Worm (Caenorhabditis elegans): ENCODE results near the gene ins-6.

Gene ins-6

ce11 chrII:6049546-6049945 is 49.3 kb downstream of the ins-6 start:
- TF ChIP-seq ceh-83 (GFP tag; optimal IDR thresholded peaks at IDR 0.05): no peak

- TF ChIP-seq lin-32 (GFP tag; optimal IDR thresholded peaks at IDR 0.05): no peak
These were observed 49.9 kb downstream of the ins-6 start, which contains the start of gene gldc-1 for ce11 chrII:6050120-6050519. gldc-1 (plus strand) TSS chrII:6050420.
